Fruit fly (Drosophila melanogaster) whole organism, embryonic: ENCODE results near the gene Mics1.

Source experiments
- B-H2 ChIP-seq: fragments of 200-800 bp; sonication (Bioruptor generic); optimal IDR thresholded peaks from 2 replicates; lab custom pipeline; 2018; ENCODE audit warnings: missing biosample characterization, mild to moderate bottlenecking, missing genetic modification characterization
- CG10209 ChIP-seq: fragments of 200-800 bp; sonication (Bioruptor generic); optimal IDR thresholded peaks from 3 replicates; lab custom pipeline; 2017; ENCODE audit warnings: missing biosample characterization, mild to moderate bottlenecking, missing genetic modification characterization, missing genetic modification reagents
- CG10274 ChIP-seq: fragments of 200-800 bp; sonication (Bioruptor generic); optimal IDR thresholded peaks from 3 replicates; lab custom pipeline; 2017; ENCODE audit warnings: missing biosample characterization, mild to moderate bottlenecking, missing genetic modification characterization
- CG12104 ChIP-seq: fragments of 200-800 bp; sonication (Bioruptor generic); optimal IDR thresholded peaks from 3 replicates; lab custom pipeline; 2016; ENCODE audit warnings: missing biosample characterization, missing genetic modification characterization
- CG1233 ChIP-seq: fragments of 200-800 bp; sonication (Bioruptor generic); optimal IDR thresholded peaks from 4 replicates; lab custom pipeline; 2018; ENCODE audit warnings: missing biosample characterization, mild to moderate bottlenecking, missing genetic modification characterization
- CG15514 ChIP-seq: fragments of 200-800 bp; sonication (Bioruptor generic); optimal IDR thresholded peaks from 3 replicates; lab custom pipeline; 2017; ENCODE audit warnings: missing biosample characterization, missing genetic modification characterization, mild to moderate bottlenecking, moderate library complexity, missing genetic modification reagents
- CG15601 ChIP-seq: fragments of 200-800 bp; sonication (Bioruptor generic); optimal IDR thresholded peaks from 3 replicates; lab custom pipeline; 2019; ENCODE audit warnings: missing biosample characterization, mild to moderate bottlenecking, missing genetic modification characterization, moderate library complexity
- CG16815 ChIP-seq: fragments of 200-800 bp; sonication (Bioruptor generic); optimal IDR thresholded peaks from 3 replicates; lab custom pipeline; 2017; ENCODE audit warnings: missing biosample characterization, mild to moderate bottlenecking, missing genetic modification characterization
- CG17359 ChIP-seq: fragments of 200-800 bp; sonication (Bioruptor generic); optimal IDR thresholded peaks from 3 replicates; lab custom pipeline; 2018; ENCODE audit warnings: missing biosample characterization, mild to moderate bottlenecking, missing genetic modification characterization, moderate library complexity
- CG33557 ChIP-seq: fragments of 200-800 bp; sonication (Bioruptor generic); optimal IDR thresholded peaks from 2 replicates; lab custom pipeline; 2019; ENCODE audit warnings: missing biosample characterization, mild to moderate bottlenecking, missing genetic modification characterization, moderate library complexity
- CG34376 ChIP-seq: fragments of 200-800 bp; sonication (Bioruptor generic); optimal IDR thresholded peaks from 2 replicates; lab custom pipeline; 2018; ENCODE audit warnings: missing biosample characterization, mild to moderate bottlenecking, missing genetic modification characterization
- CG7963 ChIP-seq: fragments of 200-800 bp; sonication (Bioruptor generic); IDR thresholded peaks from 3 replicates; pipeline ENCODE4 v1.3.6; 2022; ENCODE audit warnings: missing biosample characterization, missing genetic modification characterization; ENCODE audit not compliant: partially characterized antibody
- CG8478 ChIP-seq: fragments of >200 bp; optimal IDR thresholded peaks from 2 replicates; lab custom pipeline; 2018
- CG9876 ChIP-seq: fragments of 200-800 bp; sonication (Bioruptor generic); optimal IDR thresholded peaks from 2 replicates; lab custom pipeline; 2016; ENCODE audit warnings: missing biosample characterization, missing genetic modification characterization
- Camta ChIP-seq: fragments of 200-800 bp; sonication (Bioruptor generic); optimal IDR thresholded peaks from 2 replicates; lab custom pipeline; 2016; ENCODE audit warnings: missing biosample characterization, missing genetic modification characterization
- Deaf1 ChIP-seq: fragments of 200-800 bp; optimal IDR thresholded peaks from 3 replicates; lab custom pipeline; 2019; ENCODE audit warnings: missing biosample characterization, mild to moderate bottlenecking, missing genetic modification characterization, moderate library complexity
- Dip3 ChIP-seq: fragments of 200-800 bp; sonication (Bioruptor generic); optimal IDR thresholded peaks from 3 replicates; lab custom pipeline; 2016; ENCODE audit warnings: missing biosample characterization, missing genetic modification characterization
- Dp ChIP-seq: fragments of 200-800 bp; sonication (Bioruptor generic); optimal IDR thresholded peaks from 2 replicates; lab custom pipeline; 2018; ENCODE audit warnings: missing biosample characterization, mild to moderate bottlenecking, missing genetic modification characterization, moderate library complexity
- E2f1 ChIP-seq: fragments of 200-800 bp; sonication (Bioruptor generic); IDR thresholded peaks from 2 replicates; pipeline ENCODE4 v1.3.6; 2022; ENCODE audit warnings: missing biosample characterization, missing genetic modification characterization
- Ets65A ChIP-seq: fragments of 200-800 bp; sonication (Bioruptor generic); peaks from one replicate; lab custom pipeline; 2016; ENCODE audit warnings: missing biosample characterization, missing genetic modification characterization
- HHEX ChIP-seq: fragments of 200-800 bp; sonication (Bioruptor generic); optimal IDR thresholded peaks from 3 replicates; lab custom pipeline; 2017; ENCODE audit warnings: missing biosample characterization, mild to moderate bottlenecking, missing genetic modification characterization, missing genetic modification reagents
- Kr ChIP-seq: fragments of 200-800 bp; sonication (Bioruptor generic); optimal IDR thresholded peaks from 2 replicates; lab custom pipeline; 2017; ENCODE audit warnings: missing biosample characterization, mild to moderate bottlenecking, missing genetic modification characterization
- MTF-1 ChIP-seq: fragments of 200-800 bp; sonication (Bioruptor generic); optimal IDR thresholded peaks from 2 replicates; lab custom pipeline; 2018; ENCODE audit warnings: missing biosample characterization, mild to moderate bottlenecking, missing genetic modification characterization, borderline replicate concordance
- Max ChIP-seq: fragments of 200-800 bp; sonication (Bioruptor generic); optimal IDR thresholded peaks from 2 replicates; lab custom pipeline; 2016; ENCODE audit warnings: missing biosample characterization, mild to moderate bottlenecking, missing genetic modification characterization
- Meics ChIP-seq: fragments of 200-800 bp; sonication (Bioruptor generic); optimal IDR thresholded peaks from 2 replicates; lab custom pipeline; 2017; ENCODE audit warnings: missing biosample characterization, mild to moderate bottlenecking, missing genetic modification characterization
- NFAT ChIP-seq: fragments of 200-800 bp; sonication (Bioruptor generic); IDR thresholded peaks from 2 replicates; pipeline ENCODE4 v1.3.6; 2022; ENCODE audit warnings: missing biosample characterization, missing genetic modification characterization
- Spps ChIP-seq: fragments of 200-800 bp; sonication (Bioruptor generic); optimal IDR thresholded peaks from 2 replicates; lab custom pipeline; 2018; ENCODE audit warnings: missing biosample characterization, mild to moderate bottlenecking, missing genetic modification characterization
- Tbp ChIP-seq: fragments of >200 bp; optimal IDR thresholded peaks from 2 replicates; lab custom pipeline; 2018; ENCODE audit warnings: missing biosample characterization, missing genetic modification characterization
- Xbp1 ChIP-seq: fragments of 200-800 bp; sonication (Bioruptor generic); optimal IDR thresholded peaks from 3 replicates; lab custom pipeline; 2016; ENCODE audit warnings: missing biosample characterization, mild to moderate bottlenecking, missing genetic modification characterization
- ato ChIP-seq: fragments of 200-800 bp; sonication (Bioruptor generic); IDR thresholded peaks from 2 replicates; pipeline ENCODE4 v1.3.6; 2022; ENCODE audit warnings: missing biosample characterization, missing genetic modification characterization; ENCODE audit not compliant: partially characterized antibody
- bigmax ChIP-seq: fragments of 200-800 bp; sonication (Bioruptor generic); optimal IDR thresholded peaks from 2 replicates; lab custom pipeline; 2018; ENCODE audit warnings: missing biosample characterization, mild to moderate bottlenecking, missing genetic modification characterization
- danr ChIP-seq: fragments of 200-800 bp; sonication (Bioruptor generic); IDR thresholded peaks from 2 replicates; pipeline ENCODE4 v1.3.6; 2022; ENCODE audit warnings: missing biosample characterization, missing genetic modification characterization
- dmrt11E ChIP-seq: fragments of 200-800 bp; sonication (Bioruptor generic); optimal IDR thresholded peaks from 3 replicates; lab custom pipeline; 2018; ENCODE audit warnings: missing biosample characterization, mild to moderate bottlenecking, missing genetic modification characterization, moderate library complexity
- exex ChIP-seq: fragments of 200-800 bp; sonication (Bioruptor generic); optimal IDR thresholded peaks from 4 replicates; lab custom pipeline; 2018; ENCODE audit warnings: missing biosample characterization, mild to moderate bottlenecking, missing genetic modification characterization, moderate library complexity
- fu2 ChIP-seq: fragments of 200-800 bp; sonication (Bioruptor generic); optimal IDR thresholded peaks from 2 replicates; lab custom pipeline; 2016; ENCODE audit warnings: missing biosample characterization, missing genetic modification characterization
- gsb-n ChIP-seq: fragments of 200-800 bp; sonication (Bioruptor generic); optimal IDR thresholded peaks from 3 replicates; lab custom pipeline; 2018; ENCODE audit warnings: missing biosample characterization, mild to moderate bottlenecking, missing genetic modification characterization
- inv ChIP-seq: fragments of 200-800 bp; sonication (Bioruptor generic); IDR thresholded peaks from 2 replicates; pipeline ENCODE4 v1.3.6; 2022; ENCODE audit warnings: missing biosample characterization, missing genetic modification characterization; ENCODE audit not compliant: partially characterized antibody
- knrl ChIP-seq: fragments of 200-800 bp; sonication (Bioruptor generic); IDR thresholded peaks from 3 replicates; pipeline ENCODE4 v1.3.6; 2022; ENCODE audit warnings: missing biosample characterization, missing genetic modification characterization; ENCODE audit not compliant: partially characterized antibody
- luna ChIP-seq: fragments of 200-800 bp; sonication (Bioruptor generic); optimal IDR thresholded peaks from 2 replicates; lab custom pipeline; 2016; ENCODE audit warnings: missing biosample characterization, missing genetic modification characterization
- mirr ChIP-seq: fragments of 200-800 bp; sonication (Bioruptor generic); optimal IDR thresholded peaks from 3 replicates; lab custom pipeline; 2018; ENCODE audit warnings: missing biosample characterization, mild to moderate bottlenecking, missing genetic modification characterization
- mld ChIP-seq: fragments of 200-800 bp; sonication (Bioruptor generic); IDR thresholded peaks from 3 replicates; pipeline ENCODE4 v1.3.6; 2022; ENCODE audit warnings: missing biosample characterization, missing genetic modification characterization; ENCODE audit not compliant: partially characterized antibody
- odd ChIP-seq: fragments of 200-800 bp; sonication (Bioruptor generic); optimal IDR thresholded peaks from 2 replicates; lab custom pipeline; 2017; ENCODE audit warnings: missing biosample characterization, mild to moderate bottlenecking, missing genetic modification characterization
- onecut ChIP-seq: fragments of 200-800 bp; sonication (Bioruptor generic); IDR thresholded peaks from 2 replicates; pipeline ENCODE4 v1.3.6; 2022; ENCODE audit warnings: missing biosample characterization, missing genetic modification characterization
- pb ChIP-seq: fragments of 200-800 bp; sonication (Bioruptor generic); optimal IDR thresholded peaks from 3 replicates; lab custom pipeline; 2016; ENCODE audit warnings: missing biosample characterization, missing genetic modification characterization
- pfk ChIP-seq: fragments of 200-800 bp; sonication (Bioruptor generic); optimal IDR thresholded peaks from 2 replicates; lab custom pipeline; 2018; ENCODE audit warnings: missing biosample characterization, mild to moderate bottlenecking, missing genetic modification characterization, moderate library complexity
- prd ChIP-seq, 3 experiments: fragments of >200 bp in 2 of 3; fragments of 200-800 bp in 1 of 3; sonication (Bioruptor generic) in 1 of 3; optimal IDR thresholded peaks in 2 of 3; IDR thresholded peaks in 1 of 3; 2 replicates in 2 of 3; 3 replicates in 1 of 3; pipeline versions ENCODE4 v1.3.6 to Lab custom; 2017 to 2022; ENCODE audit warnings: missing biosample characterization in 1 of 3, missing genetic modification characterization in 1 of 3
- sd ChIP-seq: fragments of 200-800 bp; sonication (Bioruptor generic); optimal IDR thresholded peaks from 3 replicates; lab custom pipeline; 2018; ENCODE audit warnings: missing biosample characterization, mild to moderate bottlenecking, missing genetic modification characterization, moderate library complexity
- sug ChIP-seq: fragments of 200-800 bp; optimal IDR thresholded peaks from 2 replicates; lab custom pipeline; 2019; ENCODE audit warnings: missing biosample characterization, mild to moderate bottlenecking, missing genetic modification characterization, moderate library complexity

The Mics1 gene

DNA sequence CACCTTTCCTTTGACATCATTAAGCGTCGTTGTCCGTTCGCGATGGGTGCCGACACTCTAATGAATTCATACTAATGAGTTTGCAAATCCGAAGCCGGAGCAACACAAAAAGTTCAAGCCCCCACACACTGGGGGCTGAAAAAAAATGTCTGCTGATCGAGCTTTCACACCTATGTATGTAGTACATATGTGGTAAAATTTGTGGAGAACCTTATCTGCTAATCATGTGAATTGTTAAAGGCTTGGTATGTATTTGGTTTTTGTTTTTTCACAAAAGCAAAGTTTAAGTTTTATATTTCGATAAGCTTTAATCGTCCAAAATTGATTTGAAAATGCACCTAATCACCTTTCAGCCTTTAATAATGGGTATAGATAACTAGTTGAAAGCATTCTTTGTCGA, 34.1 kb upstream of the Mics1 start, which contains the start of gene alpha-Est5 (continued):
- no peak for TF ChIP-seq Deaf1 (tag; lab: Kevin White, UChicago)
- TF ChIP-seq HHEX, result no peak
- peak; percentile 8 for TF ChIP-seq B-H2
- no peak for TF ChIP-seq Meics
- no peak for TF ChIP-seq dmrt11E (tag; lab: Kevin White, UChicago)
- TF ChIP-seq CG10209 (GFP tag; lab: Kevin White, UChicago), result no peak
- no peak for TF ChIP-seq odd (GFP tag; lab: Kevin White, UChicago)
- TF ChIP-seq CG15514 (GFP tag; lab: Kevin White, UChicago), result peak; percentile 2
- TF ChIP-seq Tbp (GFP tag; lab: Kevin White, UChicago), result no peak
- TF ChIP-seq prd (optimal IDR thresholded peaks at IDR 0.05; lab: Kevin White, UChicago), result no peak
- no peak for TF ChIP-seq prd (GFP tag; IDR thresholded peaks at IDR 0.05; lab: Robert Waterston, UW)
- TF ChIP-seq Dp (GFP tag; lab: Kevin White, UChicago), result no peak
- no peak for TF ChIP-seq CG10274
- no peak for TF ChIP-seq onecut (GFP tag; lab: Robert Waterston, UW)
- TF ChIP-seq Kr (GFP tag; lab: Kevin White, UChicago), result no peak
- no peak for TF ChIP-seq ato (GFP tag; lab: Robert Waterston, UW)
- no peak for TF ChIP-seq danr (GFP tag; lab: Robert Waterston, UW)
- no peak for TF ChIP-seq CG17359 (tag; lab: Kevin White, UChicago)
- TF ChIP-seq CG34376 (GFP tag; lab: Kevin White, UChicago), result peak; percentile 52
- TF ChIP-seq CG1233 (GFP tag; lab: Kevin White, UChicago), result no peak
- TF ChIP-seq fu2 (GFP tag; lab: Kevin White, UChicago), result no peak
- TF ChIP-seq CG15601, result no peak
- TF ChIP-seq Xbp1, result no peak
- no peak for TF ChIP-seq CG8478 (lab: Kevin White, UChicago)
- TF ChIP-seq NFAT (GFP tag; lab: Robert Waterston, UW), result no peak
- TF ChIP-seq CG7963 (GFP tag; lab: Robert Waterston, UW), result no peak
- TF ChIP-seq Ets65A (GFP tag; lab: Kevin White, UChicago), result no peak
- TF ChIP-seq CG9876 (GFP tag; lab: Kevin White, UChicago), result no peak
- TF ChIP-seq E2f1, result no peak
- no peak for TF ChIP-seq Camta (GFP tag; lab: Kevin White, UChicago)
- no peak for TF ChIP-seq Max (GFP tag; lab: Kevin White, UChicago)
- peak; percentile 53 for TF ChIP-seq sug (tag; lab: Kevin White, UChicago)
- no peak for TF ChIP-seq knrl
- no peak for TF ChIP-seq inv (GFP tag; lab: Robert Waterston, UW)
- TF ChIP-seq mld, result no peak
- peak; percentile 51 for TF ChIP-seq mirr
- no peak for TF ChIP-seq MTF-1 (GFP tag; lab: Kevin White, UChicago)
- TF ChIP-seq gsb-n, result no peak
- no peak for TF ChIP-seq luna
- TF ChIP-seq bigmax (GFP tag; lab: Kevin White, UChicago), result no peak
- no peak for TF ChIP-seq Spps (tag; lab: Kevin White, UChicago)
- TF ChIP-seq CG16815 (GFP tag; lab: Kevin White, UChicago), result no peak
- TF ChIP-seq CG33557, result no peak
- no peak for TF ChIP-seq CG12104
- TF ChIP-seq pfk (GFP tag; lab: Kevin White, UChicago), result no peak
- no peak for TF ChIP-seq Dip3 (GFP tag; lab: Kevin White, UChicago)
- peak; percentile 98 for TF ChIP-seq exex (tag; lab: Kevin White, UChicago)
- TF ChIP-seq sd (tag; lab: Kevin White, UChicago), result peak; percentile 71
- no peak for TF ChIP-seq pb (GFP tag; lab: Kevin White, UChicago)
